Fruit fly (Drosophila melanogaster) whole organism, embryonic: ENCODE measurements around the gene CG9706.
A peak's percentile ranks its signal among the peaks of the same experiment; 100 is the strongest.

Experiments
- Ada2b ChIP-seq: fragments of 200-800 bp; sonication (Bioruptor generic); IDR thresholded peaks from 2 replicates; pipeline ENCODE4 v1.3.6; 2022; ENCODE audit warnings: missing biosample characterization, missing genetic modification characterization
- Atf3 ChIP-seq: fragments of 200-800 bp; sonication (Bioruptor generic); optimal IDR thresholded peaks from 3 replicates; lab custom pipeline; 2016; ENCODE audit warnings: missing biosample characterization, missing genetic modification characterization
- C15 ChIP-seq: fragments of 200-800 bp; sonication (Bioruptor generic); IDR thresholded peaks from 3 replicates; pipeline ENCODE4 v1.3.6; 2022; ENCODE audit warnings: missing biosample characterization, missing genetic modification characterization
- CG10654 ChIP-seq: fragments of 200-800 bp; sonication (Bioruptor generic); optimal IDR thresholded peaks from 2 replicates; lab custom pipeline; 2016; ENCODE audit warnings: missing biosample characterization, missing genetic modification characterization
- CG11398 ChIP-seq: fragments of 200-800 bp; sonication (Bioruptor generic); optimal IDR thresholded peaks from 2 replicates; lab custom pipeline; 2016; ENCODE audit warnings: missing biosample characterization, missing genetic modification characterization
- CG12744 ChIP-seq: fragments of 200-800 bp; sonication (Bioruptor generic); optimal IDR thresholded peaks from 2 replicates; lab custom pipeline; 2016; ENCODE audit warnings: missing biosample characterization, missing genetic modification characterization
- CG12942 ChIP-seq: fragments of 200-800 bp; sonication (Bioruptor generic); optimal IDR thresholded peaks from 3 replicates; lab custom pipeline; 2016; ENCODE audit warnings: missing biosample characterization, missing genetic modification characterization
- CG14050 ChIP-seq: fragments of 200-800 bp; sonication (Bioruptor generic); IDR thresholded peaks from 3 replicates; pipeline ENCODE4 v1.3.6; 2022; ENCODE audit warnings: missing biosample characterization, missing genetic modification characterization
- CG15601 ChIP-seq: fragments of 200-800 bp; sonication (Bioruptor generic); optimal IDR thresholded peaks from 3 replicates; lab custom pipeline; 2019; ENCODE audit warnings: missing biosample characterization, mild to moderate bottlenecking, missing genetic modification characterization, moderate library complexity
- CG16815 ChIP-seq: fragments of 200-800 bp; sonication (Bioruptor generic); optimal IDR thresholded peaks from 3 replicates; lab custom pipeline; 2017; ENCODE audit warnings: missing biosample characterization, mild to moderate bottlenecking, missing genetic modification characterization
- CG2120 ChIP-seq: fragments of 200-800 bp; sonication (Bioruptor generic); optimal IDR thresholded peaks from 3 replicates; lab custom pipeline; 2016; ENCODE audit warnings: missing biosample characterization, missing genetic modification characterization
- CG32532 ChIP-seq: fragments of 200-800 bp; sonication (Bioruptor generic); IDR thresholded peaks from 2 replicates; pipeline ENCODE4 v1.3.6; 2022; ENCODE audit warnings: missing biosample characterization, missing genetic modification characterization
- CG34376 ChIP-seq: fragments of 200-800 bp; sonication (Bioruptor generic); optimal IDR thresholded peaks from 2 replicates; lab custom pipeline; 2018; ENCODE audit warnings: missing biosample characterization, mild to moderate bottlenecking, missing genetic modification characterization
- CG3838 ChIP-seq: fragments of 200-800 bp; sonication (Bioruptor generic); optimal IDR thresholded peaks from 3 replicates; lab custom pipeline; 2016; ENCODE audit warnings: missing biosample characterization, missing genetic modification characterization
- CG4820 ChIP-seq: fragments of 200-800 bp; sonication (Bioruptor generic); optimal IDR thresholded peaks from 3 replicates; lab custom pipeline; 2016; ENCODE audit warnings: missing biosample characterization, missing genetic modification characterization
- CG6272 ChIP-seq: fragments of 200-800 bp; sonication (Bioruptor generic); IDR thresholded peaks from 2 replicates; pipeline ENCODE4 v1.3.6; 2022; ENCODE audit warnings: missing biosample characterization, missing genetic modification characterization
- CG6689 ChIP-seq: fragments of 200-800 bp; sonication (Bioruptor generic); IDR thresholded peaks from 2 replicates; pipeline ENCODE4 v1.3.6; 2022; ENCODE audit warnings: missing biosample characterization, missing genetic modification characterization
- CG6854 ChIP-seq: fragments of 200-800 bp; sonication (Bioruptor generic); optimal IDR thresholded peaks from 3 replicates; lab custom pipeline; 2017; ENCODE audit warnings: missing biosample characterization, mild to moderate bottlenecking, missing genetic modification characterization
- CG7556 ChIP-seq: fragments of 200-800 bp; sonication (Bioruptor generic); optimal IDR thresholded peaks from 2 replicates; lab custom pipeline; 2017; ENCODE audit warnings: missing biosample characterization, mild to moderate bottlenecking, missing genetic modification characterization
- CG7839 ChIP-seq: fragments of 200-800 bp; sonication (Bioruptor generic); optimal IDR thresholded peaks from 3 replicates; lab custom pipeline; 2018; ENCODE audit warnings: missing biosample characterization, mild to moderate bottlenecking, missing genetic modification characterization, moderate library complexity
- CG7987 ChIP-seq: fragments of 200-800 bp; sonication (Bioruptor generic); optimal IDR thresholded peaks from 2 replicates; lab custom pipeline; 2018; ENCODE audit warnings: missing biosample characterization, mild to moderate bottlenecking, missing genetic modification characterization, moderate library complexity
- CG8478 ChIP-seq: fragments of >200 bp; optimal IDR thresholded peaks from 2 replicates; lab custom pipeline; 2018
- H15 ChIP-seq: fragments of 200-800 bp; sonication (Bioruptor generic); IDR thresholded peaks from 3 replicates; pipeline ENCODE4 v1.3.6; 2022; ENCODE audit warnings: missing biosample characterization, missing genetic modification characterization
- Hr39 ChIP-seq: fragments of >200 bp; optimal IDR thresholded peaks from 2 replicates; lab custom pipeline; 2017
- Lhr ChIP-seq: fragments of 200-800 bp; sonication (Bioruptor generic); optimal IDR thresholded peaks from 3 replicates; lab custom pipeline; 2017; ENCODE audit warnings: mild to moderate bottlenecking, missing biosample characterization, missing genetic modification reagents, missing genetic modification characterization
- Med ChIP-seq: fragments of 200-800 bp; sonication (Bioruptor generic); peaks from one replicate; lab custom pipeline; 2016; ENCODE audit warnings: missing biosample characterization, missing genetic modification characterization, mild to moderate bottlenecking, inconsistent platforms, moderate library complexity
- NFAT ChIP-seq: fragments of 200-800 bp; sonication (Bioruptor generic); IDR thresholded peaks from 2 replicates; pipeline ENCODE4 v1.3.6; 2022; ENCODE audit warnings: missing biosample characterization, missing genetic modification characterization
- Nf-YA ChIP-seq: fragments of 200-800 bp; sonication (Bioruptor generic); IDR thresholded peaks from 2 replicates; pipeline ENCODE4 v1.3.6; 2022; ENCODE audit warnings: missing biosample characterization, missing genetic modification characterization
- NfI ChIP-seq: fragments of 200-800 bp; sonication (Bioruptor generic); optimal IDR thresholded peaks from 3 replicates; lab custom pipeline; 2018; ENCODE audit warnings: missing biosample characterization, mild to moderate bottlenecking, missing genetic modification characterization, moderate library complexity
- Oli ChIP-seq: fragments of 200-800 bp; sonication (Bioruptor generic); optimal IDR thresholded peaks from 2 replicates; lab custom pipeline; 2018; ENCODE audit warnings: missing biosample characterization, mild to moderate bottlenecking, missing genetic modification characterization, moderate library complexity
- Pdp1 ChIP-seq, 2 experiments: fragments of 200-800 bp; sonication (Bioruptor generic); optimal IDR thresholded peaks; 3 replicates each; lab custom pipeline; 2016; ENCODE audit warnings: missing biosample characterization in 2 of 2, missing genetic modification characterization in 2 of 2, mild to moderate bottlenecking in 1 of 2, moderate library complexity in 1 of 2
- Rfx ChIP-seq: fragments of 200-800 bp; sonication (Bioruptor generic); IDR thresholded peaks from 2 replicates; pipeline ENCODE4 v1.3.6; 2022; ENCODE audit warnings: missing biosample characterization, missing genetic modification characterization
- Side ChIP-seq: fragments of 200-800 bp; sonication (Bioruptor generic); optimal IDR thresholded peaks from 2 replicates; lab custom pipeline; 2016; ENCODE audit warnings: missing biosample characterization, missing genetic modification characterization
- YL-1 ChIP-seq: fragments of 200-800 bp; sonication (Bioruptor generic); optimal IDR thresholded peaks from 3 replicates; lab custom pipeline; 2017; ENCODE audit warnings: missing biosample characterization, mild to moderate bottlenecking, missing genetic modification characterization
- ara ChIP-seq: fragments of 200-800 bp; sonication (Bioruptor generic); IDR thresholded peaks from 2 replicates; pipeline ENCODE4 v1.3.6; 2022; ENCODE audit warnings: missing biosample characterization, missing genetic modification characterization
- bcd ChIP-seq: fragments of 200-800 bp; sonication (Bioruptor generic); optimal IDR thresholded peaks from 2 replicates; lab custom pipeline; 2017; ENCODE audit warnings: missing biosample characterization, mild to moderate bottlenecking, missing genetic modification characterization
- chn ChIP-seq: fragments of 200-800 bp; sonication (Bioruptor generic); optimal IDR thresholded peaks from 2 replicates; lab custom pipeline; 2016; ENCODE audit warnings: missing biosample characterization, missing genetic modification characterization
- dan ChIP-seq: fragments of 200-800 bp; sonication (Bioruptor generic); IDR thresholded peaks from 2 replicates; pipeline ENCODE4 v1.3.6; 2022; ENCODE audit warnings: missing biosample characterization, missing genetic modification characterization
- dmrt99B ChIP-seq: fragments of 200-800 bp; sonication (Bioruptor generic); optimal IDR thresholded peaks from 2 replicates; lab custom pipeline; 2018; ENCODE audit warnings: missing biosample characterization, mild to moderate bottlenecking, missing genetic modification characterization, moderate library complexity
- dysf ChIP-seq: fragments of 200-800 bp; sonication (Bioruptor generic); IDR thresholded peaks from 3 replicates; pipeline ENCODE4 v1.3.6; 2022; ENCODE audit warnings: missing biosample characterization, missing genetic modification characterization
- fd96Cb ChIP-seq: fragments of 200-800 bp; sonication (Bioruptor generic); optimal IDR thresholded peaks from 2 replicates; lab custom pipeline; 2018; ENCODE audit warnings: missing biosample characterization, mild to moderate bottlenecking, missing genetic modification characterization, moderate library complexity
- gsb ChIP-seq: fragments of 200-800 bp; sonication (Bioruptor generic); IDR thresholded peaks from 2 replicates; pipeline ENCODE4 v1.3.6; 2022; ENCODE audit warnings: missing biosample characterization, missing genetic modification characterization
- h ChIP-seq: fragments of >200 bp; optimal IDR thresholded peaks from 2 replicates; lab custom pipeline; 2017
- maf-S ChIP-seq: fragments of 200-800 bp; sonication (Bioruptor generic); optimal IDR thresholded peaks from 2 replicates; lab custom pipeline; 2016; ENCODE audit warnings: missing biosample characterization, missing genetic modification characterization
- phol ChIP-seq: fragments of 200-800 bp; sonication (Bioruptor generic); optimal IDR thresholded peaks from 3 replicates; lab custom pipeline; 2018; ENCODE audit warnings: missing biosample characterization, mild to moderate bottlenecking, missing genetic modification characterization, moderate library complexity
- pros ChIP-seq: fragments of 200-800 bp; sonication (Bioruptor generic); optimal IDR thresholded peaks from 3 replicates; lab custom pipeline; 2019; ENCODE audit warnings: missing biosample characterization, mild to moderate bottlenecking, missing genetic modification characterization, moderate library complexity
- pzg ChIP-seq: fragments of 200-800 bp; sonication (Bioruptor generic); optimal IDR thresholded peaks from 3 replicates; lab custom pipeline; 2018; ENCODE audit warnings: missing biosample characterization, mild to moderate bottlenecking, missing genetic modification characterization, moderate library complexity
- run ChIP-seq: fragments of 200-800 bp; sonication (Bioruptor generic); optimal IDR thresholded peaks from 3 replicates; lab custom pipeline; 2018; ENCODE audit warnings: missing biosample characterization, mild to moderate bottlenecking, missing genetic modification characterization
- schlank ChIP-seq: fragments of 200-800 bp; sonication (Bioruptor generic); optimal IDR thresholded peaks from 2 replicates; lab custom pipeline; 2018; ENCODE audit warnings: missing biosample characterization, mild to moderate bottlenecking, missing genetic modification characterization
- sd ChIP-seq: fragments of 200-800 bp; sonication (Bioruptor generic); optimal IDR thresholded peaks from 3 replicates; lab custom pipeline; 2018; ENCODE audit warnings: missing biosample characterization, mild to moderate bottlenecking, missing genetic modification characterization, moderate library complexity
- sr ChIP-seq: fragments of 200-800 bp; sonication (Bioruptor generic); IDR thresholded peaks from 3 replicates; pipeline ENCODE4 v1.3.6; 2022; ENCODE audit warnings: missing biosample characterization, missing genetic modification characterization
- ssp ChIP-seq: fragments of 200-800 bp; sonication (Bioruptor generic); IDR thresholded peaks from 2 replicates; pipeline ENCODE4 v1.3.6; 2022; ENCODE audit warnings: missing biosample characterization, missing genetic modification characterization

CG9706 gene

dm6 chr3L:16782218-16782763 lies 519 bp upstream of the CG9706 start (continued):
- peak; percentile 46 for TF ChIP-seq CG12744 (GFP tag; lab: Kevin White, UChicago)
- TF ChIP-seq CG15601 (tag; lab: Kevin White, UChicago), result peak; percentile 56
- no peak for TF ChIP-seq dmrt99B (tag; lab: Kevin White, UChicago)
- TF ChIP-seq Oli (tag; lab: Kevin White, UChicago), result peak; percentile 81
- TF ChIP-seq CG10654, result peak; percentile 48
- TF ChIP-seq Rfx (GFP tag; lab: Robert Waterston, UW), result peak; percentile 66
- TF ChIP-seq CG7987 (GFP tag; lab: Kevin White, UChicago), result peak; percentile 6
- TF ChIP-seq bcd (GFP tag; lab: Kevin White, UChicago), result peak; percentile 75
- no peak for TF ChIP-seq h (lab: Kevin White, UChicago)
- TF ChIP-seq Side (GFP tag; lab: Kevin White, UChicago), result peak; percentile 76
- TF ChIP-seq run (tag; lab: Kevin White, UChicago), result peak; percentile 63
- TF ChIP-seq pros (GFP tag; lab: Kevin White, UChicago), result no peak
- no peak for TF ChIP-seq CG8478 (lab: Kevin White, UChicago)
- peak; percentile 56; the same call in 1 of the 2 replicates for TF ChIP-seq gsb (GFP tag; lab: Robert Waterston, UW)
- 0 out of 3 replicates have a peak, but pooled peaks have one; percentile 42 for TF ChIP-seq sr (GFP tag; lab: Robert Waterston, UW)
- peak; percentile 50 to 51 for TF ChIP-seq Pdp1 (GFP tag; optimal IDR thresholded peaks at IDR 0.05; lab: Kevin White, UChicago)
- TF ChIP-seq CG7556, result peak; percentile 75
- peak; percentile 35; the same call in 1 of the 3 replicates for TF ChIP-seq CG14050 (GFP tag; lab: Robert Waterston, UW)
- no peak for TF ChIP-seq C15
- peak; percentile 1 for TF ChIP-seq CG11398
- peak; percentile 50 for TF ChIP-seq ssp (GFP tag; lab: Robert Waterston, UW)
- TF ChIP-seq Nf-YA, result peak; percentile 85
- TF ChIP-seq CG12942, result peak; percentile 16
- TF ChIP-seq CG34376 (GFP tag; lab: Kevin White, UChicago), result no peak
- TF ChIP-seq CG2120 (GFP tag; lab: Kevin White, UChicago), result peak; percentile 60
- 0 out of 2 replicates have a peak, but pooled peaks have one; percentile 13 for TF ChIP-seq NFAT
- peak; percentile 60 for TF ChIP-seq CG16815 (GFP tag; lab: Kevin White, UChicago)
- TF ChIP-seq maf-S (GFP tag; lab: Kevin White, UChicago), result peak; percentile 50
- peak; percentile 18 for TF ChIP-seq CG3838 (GFP tag; lab: Kevin White, UChicago)
- TF ChIP-seq CG6272, result peak; percentile 25; the same call in 1 of the 2 replicates
- TF ChIP-seq CG7839 (tag; lab: Kevin White, UChicago), result peak; percentile 83
- no peak for TF ChIP-seq sd
- peak; percentile 64; the same call in 1 of the 2 replicates for TF ChIP-seq CG32532 (GFP tag; lab: Robert Waterston, UW)
- peak; percentile 94 for TF ChIP-seq Med (GFP tag; lab: Kevin White, UChicago)
- TF ChIP-seq CG6689 (GFP tag; lab: Robert Waterston, UW), result peak; percentile 77
- no peak for TF ChIP-seq YL-1 (GFP tag; lab: Kevin White, UChicago)
- TF ChIP-seq Ada2b (GFP tag; lab: Robert Waterston, UW), result peak; percentile 82
- peak; percentile 72; the same call in 1 of the 2 replicates for TF ChIP-seq ara (GFP tag; lab: Robert Waterston, UW)
- TF ChIP-seq NfI (GFP tag; lab: Kevin White, UChicago), result peak; percentile 51
- peak; percentile 25 for TF ChIP-seq Atf3 (GFP tag; lab: Kevin White, UChicago)
- peak; percentile 62 for TF ChIP-seq H15 (GFP tag; lab: Robert Waterston, UW)
- TF ChIP-seq CG4820 (GFP tag; lab: Kevin White, UChicago), result peak; percentile 80
- TF ChIP-seq dan, result no peak
- peak; percentile 74 for TF ChIP-seq dysf (GFP tag; lab: Robert Waterston, UW)
- no peak for TF ChIP-seq Hr39 (lab: Kevin White, UChicago)
- TF ChIP-seq phol (tag; lab: Kevin White, UChicago), result peak; percentile 83
- peak; percentile 83 for TF ChIP-seq fd96Cb (tag; lab: Kevin White, UChicago)
- no peak for TF ChIP-seq schlank (tag; lab: Kevin White, UChicago)
- peak; percentile 55 for TF ChIP-seq chn
- peak; percentile 17 for TF ChIP-seq CG6854 (GFP tag; lab: Kevin White, UChicago)
- TF ChIP-seq Lhr (GFP tag; lab: Kevin White, UChicago), result peak; percentile 15
- TF ChIP-seq pzg (GFP tag; lab: Kevin White, UChicago), result no peak
